Worm (Caenorhabditis elegans): ENCODE data around the gene memi-1.

DNA sequence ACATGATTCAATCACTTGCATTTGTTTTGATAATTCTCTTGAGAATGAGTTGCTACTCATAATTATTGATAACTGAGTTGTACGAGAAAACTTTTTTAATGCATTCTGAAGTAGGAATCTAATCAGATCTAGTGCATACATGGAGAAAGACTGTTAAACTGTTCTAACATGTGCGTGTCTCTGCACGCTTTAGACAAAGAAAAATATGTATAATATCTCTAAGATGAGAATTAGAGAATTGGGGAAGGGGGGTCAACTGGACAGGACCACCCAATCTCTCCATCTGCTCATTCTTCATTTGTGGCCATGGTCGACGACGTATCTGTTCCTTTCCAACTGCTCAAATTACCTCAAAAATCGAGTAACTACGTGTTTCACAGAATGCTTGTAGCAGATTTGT lies 23.0 kb downstream of the memi-1 start, which contains the start of gene fbxb-78:
- TF ChIP-seq tbx-2 (tag; optimal IDR thresholded peaks at IDR 0.05) (no peak), snpc-4 (tag; optimal IDR thresholded peaks at IDR 0.05) (no peak)
